Worm (Caenorhabditis elegans): ENCODE results near the gene glf-1.

DNA sequence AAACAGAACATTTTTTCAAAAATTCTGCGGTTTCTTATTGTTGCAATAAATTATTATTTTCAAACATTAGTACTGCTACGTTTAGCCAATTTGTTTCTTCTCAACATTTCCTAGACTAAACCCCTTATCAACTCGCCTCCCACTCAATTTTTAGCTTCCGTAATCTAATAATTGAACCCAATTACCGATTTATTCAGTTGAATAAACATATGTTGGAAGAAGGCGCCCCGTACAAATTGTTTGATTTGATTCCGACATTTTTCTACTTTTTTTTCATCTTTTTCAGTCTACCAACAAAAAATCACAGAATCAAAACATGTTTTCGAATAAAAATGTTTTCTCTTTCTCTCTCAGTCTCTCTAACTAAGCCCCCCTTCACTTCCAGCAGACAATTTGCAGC, 17.1 kb downstream of the glf-1 start:
- TF ChIP-seq ref-1 (GFP tag; conservative IDR thresholded peaks at IDR 0.05) (no peak), ztf-29 (GFP tag; IDR thresholded peaks at IDR 0.05) (no peak), flt-1 (GFP tag; IDR thresholded peaks at IDR 0.05) (no peak), T22C8.4 (GFP tag; IDR thresholded peaks at IDR 0.05) (no peak), klf-2 (GFP tag; conservative IDR thresholded peaks at IDR 0.05) (no peak), med-1 (GFP tag; optimal IDR thresholded peaks at IDR 0.05; ENCODE audit: insufficient read depth) (no peak), cog-1 (tag; optimal IDR thresholded peaks at IDR 0.05) (no peak), tab-1 (GFP tag; IDR thresholded peaks at IDR 0.05) (no peak)

Data from whole organism, midembryonic.